Worm (Caenorhabditis elegans): ENCODE results near the gene Y49F6B.6.

DNA sequence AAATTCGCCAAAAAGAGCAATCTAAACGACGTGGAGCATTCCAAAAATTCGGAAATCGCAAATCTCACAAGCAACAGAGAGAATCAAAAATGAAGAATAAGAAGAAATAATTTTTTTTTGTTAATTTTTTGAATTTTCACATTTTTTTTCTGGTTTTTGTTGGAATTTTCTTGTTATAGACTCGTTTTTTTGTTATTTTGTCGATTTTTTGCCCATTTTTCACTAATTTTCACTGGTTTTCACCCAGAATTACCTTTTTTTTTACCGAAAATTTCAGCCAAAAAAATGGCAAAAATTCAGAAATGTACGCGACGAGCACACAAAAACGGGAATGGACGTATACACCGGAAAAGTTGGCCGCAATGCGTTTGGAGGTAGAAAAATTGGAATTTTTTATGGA lies 31.8 kb downstream of the Y49F6B.6 start, which contains the start of gene cyh-1:
- TF ChIP-seq T22C8.4 (GFP tag; IDR thresholded peaks at IDR 0.05) (no peak), ztf-23 (GFP tag; IDR thresholded peaks at IDR 0.05) (no peak), ref-1 (GFP tag; conservative IDR thresholded peaks at IDR 0.05) (no peak), flt-1 (GFP tag; IDR thresholded peaks at IDR 0.05) (no peak)

All from whole organism, midembryonic.